Worm (Caenorhabditis elegans) whole organism, midembryonic: ENCODE data around the gene slc-25A18.1.

Experiments used
- T22C8.4 ChIP-seq: fragments of 200-800 bp; sonication (Bioruptor generic); IDR thresholded peaks from 2 replicates; pipeline ENCODE4 v1.3.6; 2022; ENCODE audit warnings: missing genetic modification characterization, missing compliant biosample characterization
- cog-1 ChIP-seq: sonication (generic microtip); optimal IDR thresholded peaks from 2 replicates; lab custom pipeline; 2016; ENCODE audit warnings: missing genetic modification characterization, missing compliant biosample characterization
- flt-1 ChIP-seq: fragments of 200-800 bp; sonication (Bioruptor generic); IDR thresholded peaks from 2 replicates; pipeline ENCODE4 v1.3.6; 2022; ENCODE audit warnings: missing genetic modification characterization, missing compliant biosample characterization
- klf-2 ChIP-seq: fragments of 200-800 bp; sonication (Bioruptor generic); conservative IDR thresholded peaks from 2 replicates; pipeline ENCODE4 v1.3.6; 2022; ENCODE audit warnings: missing genetic modification reagents, missing genetic modification characterization, missing compliant biosample characterization
- med-1 ChIP-seq: sonication (generic microtip); optimal IDR thresholded peaks from 2 replicates; lab custom pipeline; 2017; ENCODE audit warnings: missing genetic modification characterization, mild to moderate bottlenecking, missing compliant biosample characterization, antibody characterized with exemption, missing genetic modification reagents; ENCODE audit not compliant: insufficient read depth
- ref-1 ChIP-seq: fragments of 200-800 bp; sonication (Bioruptor generic); conservative IDR thresholded peaks from 2 replicates; pipeline ENCODE4 v1.3.6; 2022; ENCODE audit warnings: missing genetic modification reagents, missing genetic modification characterization, missing compliant biosample characterization
- tab-1 ChIP-seq: fragments of 200-800 bp; sonication (Bioruptor generic); IDR thresholded peaks from 2 replicates; pipeline ENCODE4 v1.3.6; 2022; ENCODE audit warnings: missing genetic modification characterization, missing compliant biosample characterization
- ztf-23 ChIP-seq: fragments of 200-800 bp; sonication (Bioruptor generic); IDR thresholded peaks from 2 replicates; pipeline ENCODE4 v1.3.6; 2022; ENCODE audit warnings: missing genetic modification reagents, missing genetic modification characterization, missing compliant biosample characterization
- ztf-29 ChIP-seq: fragments of 200-800 bp; sonication (Bioruptor generic); IDR thresholded peaks from 2 replicates; pipeline ENCODE4 v1.3.6; 2022; ENCODE audit warnings: missing genetic modification reagents, missing genetic modification characterization, missing compliant biosample characterization

slc-25A18.1 gene

DNA sequence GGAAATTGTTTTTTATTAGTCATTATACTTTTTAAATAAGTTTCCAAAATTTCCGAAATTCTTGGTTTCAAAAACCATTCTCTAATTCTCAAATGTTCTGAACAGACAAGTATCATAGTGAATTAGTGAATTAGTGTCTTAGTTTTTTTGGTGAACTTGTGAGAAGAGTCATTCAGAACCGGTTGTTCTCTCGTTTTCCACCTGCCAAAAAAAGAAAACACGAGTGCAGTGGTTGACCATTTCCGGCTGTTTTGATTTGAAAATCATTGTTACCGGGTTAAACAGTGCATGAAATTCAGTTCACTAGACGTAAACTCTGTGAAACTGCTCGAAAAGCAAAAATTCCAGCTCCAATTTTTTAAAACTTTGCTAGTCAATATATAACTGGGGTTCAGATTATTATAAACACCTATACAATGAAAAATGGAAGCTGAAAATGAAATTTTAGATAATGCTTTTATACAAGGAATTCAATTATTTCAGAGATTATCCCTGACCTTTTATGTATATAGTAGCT, 36.0 kb upstream of the slc-25A18.1 start:
- no peak for TF ChIP-seq ztf-23 (GFP tag; lab: Robert Waterston, UW)
- TF ChIP-seq tab-1 (GFP tag; lab: Robert Waterston, UW): no peak
- TF ChIP-seq cog-1 (tag; lab: Kevin White, UChicago): no peak
- TF ChIP-seq ztf-29 (GFP tag; lab: Robert Waterston, UW): no peak
- TF ChIP-seq flt-1 (GFP tag; lab: Robert Waterston, UW): no peak
- no peak for TF ChIP-seq T22C8.4
- no peak for TF ChIP-seq ref-1 (GFP tag; lab: Robert Waterston, UW)
- no peak for TF ChIP-seq klf-2 (GFP tag; lab: Robert Waterston, UW)
- TF ChIP-seq med-1 (GFP tag; lab: Kevin White, UChicago): no peak

ce11 chrX:15039029-15039695, 35.4 kb upstream of the slc-25A18.1 start:
- no peak for TF ChIP-seq cog-1 (tag; lab: Kevin White, UChicago)
- no peak for TF ChIP-seq klf-2 (GFP tag; lab: Robert Waterston, UW)

ce11 chrX:15036287-15036686, 32.5 kb upstream of the slc-25A18.1 start:
- no peak for TF ChIP-seq cog-1 (tag; lab: Kevin White, UChicago)

DNA sequence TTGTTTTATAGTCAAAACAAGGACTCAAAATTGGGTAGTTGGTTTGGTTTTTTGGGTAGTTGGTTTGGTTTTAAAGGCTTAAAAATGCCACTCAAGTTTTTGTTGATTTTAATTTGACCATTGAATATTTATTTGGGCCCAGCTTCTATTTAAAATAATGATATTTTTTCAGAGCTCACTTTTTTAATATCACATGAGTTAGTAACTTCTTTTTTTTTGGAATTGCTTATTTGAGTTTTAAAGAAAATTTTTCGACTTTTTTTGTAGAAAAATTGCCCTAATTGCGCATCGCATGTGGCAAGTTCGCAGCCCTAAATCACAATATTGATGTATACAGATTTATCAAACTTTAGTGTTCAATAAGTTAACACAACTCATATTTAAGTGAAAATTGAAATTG, 32.0 kb upstream of the slc-25A18.1 start:
- TF ChIP-seq ztf-29 (GFP tag; lab: Robert Waterston, UW): no peak
- no peak for TF ChIP-seq klf-2 (GFP tag; lab: Robert Waterston, UW)
- no peak for TF ChIP-seq med-1 (GFP tag; lab: Kevin White, UChicago)
- TF ChIP-seq flt-1 (GFP tag; lab: Robert Waterston, UW): no peak
- no peak for TF ChIP-seq tab-1 (GFP tag; lab: Robert Waterston, UW)
- no peak for TF ChIP-seq T22C8.4
- TF ChIP-seq ref-1 (GFP tag; lab: Robert Waterston, UW): no peak
- no peak for TF ChIP-seq ztf-23 (GFP tag; lab: Robert Waterston, UW)
- no peak for TF ChIP-seq cog-1 (tag; lab: Kevin White, UChicago)

- TF ChIP-seq cog-1 (tag; lab: Kevin White, UChicago) (no peak), flt-1 (GFP tag; lab: Robert Waterston, UW) (no peak), ztf-23 (GFP tag; lab: Robert Waterston, UW) (no peak), tab-1 (GFP tag; lab: Robert Waterston, UW) (no peak), ref-1 (GFP tag; lab: Robert Waterston, UW) (no peak), T22C8.4 (no peak), klf-2 (GFP tag; lab: Robert Waterston, UW) (no peak), ztf-29 (GFP tag; lab: Robert Waterston, UW) (no peak), med-1 (GFP tag; lab: Kevin White, UChicago) (no peak)
Observed at ce11 chrX:15034787-15035186, 31.0 kb upstream of the slc-25A18.1 start, which contains the start of gene dsc-1. Gene dsc-1 (minus strand): TSS chrX:15034832.

DNA sequence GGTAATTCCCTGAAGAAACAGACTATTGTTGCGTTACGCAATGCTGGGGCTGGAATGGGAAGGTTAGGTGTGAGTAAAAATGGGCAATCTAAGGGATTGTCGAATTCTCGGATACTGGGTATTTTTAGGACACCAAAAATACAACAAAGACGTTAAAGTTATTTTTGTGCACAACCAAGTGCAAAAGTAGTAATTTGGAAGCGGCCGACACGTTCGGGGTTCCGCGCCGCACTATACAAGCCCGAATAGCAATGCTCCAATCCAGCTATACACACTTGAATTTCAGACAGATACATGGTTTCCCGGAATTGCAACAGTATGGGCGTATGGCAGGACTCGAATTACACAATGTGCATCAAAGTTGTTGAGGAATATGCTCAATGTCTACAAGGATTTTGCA, 24.3 kb upstream of the slc-25A18.1 start:
- TF ChIP-seq ref-1 (GFP tag; lab: Robert Waterston, UW): no peak

- TF ChIP-seq ref-1 (GFP tag; lab: Robert Waterston, UW) (no peak), med-1 (GFP tag; lab: Kevin White, UChicago) (no peak), cog-1 (tag; lab: Kevin White, UChicago) (no peak), ztf-29 (GFP tag; lab: Robert Waterston, UW) (no peak), tab-1 (GFP tag; lab: Robert Waterston, UW) (no peak), ztf-23 (GFP tag; lab: Robert Waterston, UW) (no peak), flt-1 (GFP tag; lab: Robert Waterston, UW) (no peak), klf-2 (GFP tag; lab: Robert Waterston, UW) (no peak), T22C8.4 (no peak)
Observed at ce11 chrX:15027566-15027965, 23.8 kb upstream of the slc-25A18.1 start.

ce11 chrX:15026008-15026407, 22.3 kb upstream of the slc-25A18.1 start, which contains the start of gene seb-3:
Gene seb-3 (plus strand): TSS chrX:15026308.
- no peak for TF ChIP-seq ztf-29 (GFP tag; lab: Robert Waterston, UW)
- TF ChIP-seq ref-1 (GFP tag; lab: Robert Waterston, UW): no peak
- TF ChIP-seq flt-1 (GFP tag; lab: Robert Waterston, UW): no peak
- no peak for TF ChIP-seq tab-1 (GFP tag; lab: Robert Waterston, UW)
- TF ChIP-seq med-1 (GFP tag; lab: Kevin White, UChicago): no peak
- TF ChIP-seq cog-1 (tag; lab: Kevin White, UChicago): no peak
- no peak for TF ChIP-seq klf-2 (GFP tag; lab: Robert Waterston, UW)

- TF ChIP-seq ref-1 (GFP tag; lab: Robert Waterston, UW) (no peak), ztf-23 (GFP tag; lab: Robert Waterston, UW) (no peak), ztf-29 (GFP tag; lab: Robert Waterston, UW) (no peak), med-1 (GFP tag; lab: Kevin White, UChicago) (no peak), T22C8.4 (no peak), tab-1 (GFP tag; lab: Robert Waterston, UW) (no peak), klf-2 (GFP tag; lab: Robert Waterston, UW) (no peak)
Observed at ce11 chrX:15016102-15016501, 12.4 kb upstream of the slc-25A18.1 start.

ce11 chrX:15013941-15014453, 10.3 kb upstream of the slc-25A18.1 start:
- no peak for TF ChIP-seq med-1 (GFP tag; lab: Kevin White, UChicago)
- TF ChIP-seq ztf-23 (GFP tag; lab: Robert Waterston, UW): no peak
- no peak for TF ChIP-seq tab-1 (GFP tag; lab: Robert Waterston, UW)
- TF ChIP-seq klf-2 (GFP tag; lab: Robert Waterston, UW): no peak
- no peak for TF ChIP-seq T22C8.4
- no peak for TF ChIP-seq flt-1 (GFP tag; lab: Robert Waterston, UW)
- no peak for TF ChIP-seq cog-1 (tag; lab: Kevin White, UChicago)
- no peak for TF ChIP-seq ref-1 (GFP tag; lab: Robert Waterston, UW)
- no peak for TF ChIP-seq ztf-29 (GFP tag; lab: Robert Waterston, UW)
